Fruit fly (Drosophila melanogaster) whole organism: ENCODE results near the gene Ctu2.

Source experiments
- Dll ChIP-seq: fragments of >200 bp; optimal IDR thresholded peaks from 2 replicates; lab custom pipeline; 2017
- pan ChIP-seq: fragments of >200 bp; optimal IDR thresholded peaks from 2 replicates; lab custom pipeline; 2017
- usp ChIP-seq: fragments of >200 bp; optimal IDR thresholded peaks from 2 replicates; lab custom pipeline; 2017; ENCODE audit warnings: missing biosample characterization, missing genetic modification characterization, mixed read lengths

DNA sequence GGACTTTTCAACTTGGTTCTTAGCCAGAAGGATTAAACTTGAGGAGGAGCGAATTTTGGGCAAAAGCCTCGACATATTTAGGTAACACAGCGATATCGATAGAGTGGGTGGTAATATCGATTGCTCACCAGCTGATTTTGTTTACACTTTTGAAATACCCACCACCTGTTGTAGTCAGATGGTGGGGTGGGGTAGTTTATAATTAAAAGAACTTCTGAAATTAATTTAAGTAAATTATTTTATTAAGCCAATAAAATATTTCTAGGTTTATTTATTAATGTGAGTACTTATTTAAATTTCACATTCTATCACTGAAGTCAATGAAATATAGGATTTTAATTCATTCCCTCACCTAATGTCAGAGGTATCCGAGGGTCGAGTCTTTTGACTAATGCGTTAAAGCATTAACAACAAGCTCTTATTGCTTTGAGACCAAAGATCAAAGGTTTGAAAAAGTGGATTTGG lies 3.0 kb downstream of the Ctu2 start, which contains the start of the genes CG10194 and CG18094:
- TF ChIP-seq pan (lab: Kevin White, UChicago) (peak; percentile 94), usp (GFP tag; lab: Kevin White, UChicago) (no peak), Dll (no peak)
